In genomic region chr3R:8788722-8789400, dm6 we compare ENCODE assay signal across 1 fruit fly cellular context.
A peak's percentile ranks its signal among the peaks of the same experiment; 100 is the strongest.
TF ChIP-seq lines count a peak whose summit lies in the region.

No protein-coding gene starts in this region.

TF ChIP-seq in whole organism, embryonic, 481 proteins besides CTCF, POLR2A, EP300 and RAD21 (continued from another document):
- TF ChIP-seq CG14441 (GFP tag; IDR thresholded peaks at IDR 0.05; lab: Robert Waterston, UW) (peak; percentile 80), pfk (GFP tag; optimal IDR thresholded peaks at IDR 0.05; lab: Kevin White, UChicago) (no peak), Sox102F (GFP tag; optimal IDR thresholded peaks at IDR 0.05; lab: Kevin White, UChicago) (peak; percentile 67), CG11456 (GFP tag; IDR thresholded peaks at IDR 0.05; lab: Robert Waterston, UW) (no peak), hkb (optimal IDR thresholded peaks at IDR 0.05; lab: Kevin White, UChicago) (no peak), hkb (GFP tag; IDR thresholded peaks at IDR 0.05; lab: Robert Waterston, UW) (peak; percentile 79), CG17361 (GFP tag; IDR thresholded peaks at IDR 0.05; lab: Robert Waterston, UW) (peak; percentile 46; the same call in 1 of the 3 replicates), dm (GFP tag; optimal IDR thresholded peaks at IDR 0.05; lab: Kevin White, UChicago) (no peak), psq (GFP tag; optimal IDR thresholded peaks at IDR 0.05; lab: Kevin White, UChicago) (no peak), CG12299 (tag; optimal IDR thresholded peaks at IDR 0.05; lab: Kevin White, UChicago) (no peak), zfh2 (GFP tag; optimal IDR thresholded peaks at IDR 0.05; lab: Kevin White, UChicago) (no peak), dmrt11E (tag; optimal IDR thresholded peaks at IDR 0.05; lab: Kevin White, UChicago) (no peak), Hmr (GFP tag; optimal IDR thresholded peaks at IDR 0.05; lab: Kevin White, UChicago) (no peak), ranshi (GFP tag; IDR thresholded peaks at IDR 0.05; lab: Robert Waterston, UW) (peak; percentile 57), tgo (GFP tag; IDR thresholded peaks at IDR 0.05; lab: Robert Waterston, UW) (peak; percentile 71; the same call in 2 of the 3 replicates), CG14050 (GFP tag; IDR thresholded peaks at IDR 0.05; lab: Robert Waterston, UW) (peak; percentile 65), gfzf (GFP tag; optimal IDR thresholded peaks at IDR 0.05; lab: Kevin White, UChicago) (no peak), C15 (GFP tag; IDR thresholded peaks at IDR 0.05; lab: Robert Waterston, UW) (no peak), Ptx1 (GFP tag; IDR thresholded peaks at IDR 0.05; lab: Robert Waterston, UW) (peak; percentile 85), CG34422 (GFP tag; IDR thresholded peaks at IDR 0.05; lab: Robert Waterston, UW) (0 out of 3 replicates have a peak, but pooled peaks have one; percentile 25), sim (GFP tag; IDR thresholded peaks at IDR 0.05; lab: Robert Waterston, UW) (peak; percentile 56; the same call in 1 of the 2 replicates), CG13424 (tag; optimal IDR thresholded peaks at IDR 0.05; lab: Kevin White, UChicago) (peak; percentile 47), Jarid2 (GFP tag; optimal IDR thresholded peaks at IDR 0.05; lab: Kevin White, UChicago) (peak; percentile 2), lab (GFP tag; optimal IDR thresholded peaks at IDR 0.05; lab: Kevin White, UChicago) (peak; percentile 40), ro (GFP tag; IDR thresholded peaks at IDR 0.05; lab: Robert Waterston, UW) (no peak)
